Fruit fly (Drosophila melanogaster) whole organism, embryonic: ENCODE results near the gene Atg18b.

Experiments
- Abd-B ChIP-seq: fragments of 200-800 bp; sonication (Bioruptor generic); optimal IDR thresholded peaks from 2 replicates; lab custom pipeline; 2018; ENCODE audit warnings: missing biosample characterization, mild to moderate bottlenecking, missing genetic modification characterization, moderate library complexity
- Aef1 ChIP-seq: fragments of 200-800 bp; sonication (Bioruptor generic); IDR thresholded peaks from 3 replicates; pipeline ENCODE4 v1.3.6; 2022; ENCODE audit warnings: missing biosample characterization, missing genetic modification characterization
- BEAF-32 ChIP-seq: fragments of 200-800 bp; sonication (Bioruptor generic); optimal IDR thresholded peaks from 3 replicates; lab custom pipeline; 2017; ENCODE audit warnings: missing biosample characterization, missing genetic modification characterization, mild to moderate bottlenecking, moderate library complexity, missing genetic modification reagents
- BtbVII ChIP-seq: fragments of 200-800 bp; sonication (Bioruptor generic); optimal IDR thresholded peaks from 3 replicates; lab custom pipeline; 2017; ENCODE audit warnings: missing biosample characterization, mild to moderate bottlenecking, missing genetic modification characterization
- C15 ChIP-seq: fragments of 200-800 bp; sonication (Bioruptor generic); IDR thresholded peaks from 3 replicates; pipeline ENCODE4 v1.3.6; 2022; ENCODE audit warnings: missing biosample characterization, missing genetic modification characterization
- CG10274 ChIP-seq: fragments of 200-800 bp; sonication (Bioruptor generic); optimal IDR thresholded peaks from 3 replicates; lab custom pipeline; 2017; ENCODE audit warnings: missing biosample characterization, mild to moderate bottlenecking, missing genetic modification characterization
- CG10959 ChIP-seq: fragments of 200-800 bp; sonication (Bioruptor generic); IDR thresholded peaks from 2 replicates; pipeline ENCODE4 v1.3.6; 2022; ENCODE audit warnings: missing biosample characterization, missing genetic modification characterization
- CG11085 ChIP-seq: fragments of 200-800 bp; sonication (Bioruptor generic); IDR thresholded peaks from 2 replicates; pipeline ENCODE4 v1.3.6; 2022; ENCODE audit warnings: missing biosample characterization, missing genetic modification characterization
- CG1602 ChIP-seq: fragments of 200-800 bp; sonication (Bioruptor generic); optimal IDR thresholded peaks from 3 replicates; lab custom pipeline; 2016; ENCODE audit warnings: missing biosample characterization, missing genetic modification characterization
- CG16863 ChIP-seq: fragments of 200-800 bp; sonication (Bioruptor generic); optimal IDR thresholded peaks from 3 replicates; lab custom pipeline; 2016; ENCODE audit warnings: missing biosample characterization, missing genetic modification characterization
- CG17612 ChIP-seq: fragments of 200-800 bp; sonication (Bioruptor generic); IDR thresholded peaks from 2 replicates; pipeline ENCODE4 v1.3.6; 2022; ENCODE audit warnings: missing biosample characterization, missing genetic modification characterization
- CG17802 ChIP-seq: fragments of 200-800 bp; sonication (Bioruptor generic); optimal IDR thresholded peaks from 2 replicates; lab custom pipeline; 2018; ENCODE audit warnings: missing biosample characterization, mild to moderate bottlenecking, missing genetic modification characterization, moderate library complexity
- CG2129 ChIP-seq: fragments of 200-800 bp; sonication (Bioruptor generic); IDR thresholded peaks from 2 replicates; pipeline ENCODE4 v1.3.6; 2022; ENCODE audit warnings: missing biosample characterization, missing genetic modification characterization; ENCODE audit not compliant: partially characterized antibody
- CG2199 ChIP-seq: fragments of 200-800 bp; sonication (Bioruptor generic); IDR thresholded peaks from 3 replicates; pipeline ENCODE4 v1.3.6; 2022; ENCODE audit warnings: missing biosample characterization, missing genetic modification characterization
- CG2712 ChIP-seq: fragments of 200-800 bp; optimal IDR thresholded peaks from 3 replicates; lab custom pipeline; 2019; ENCODE audit warnings: missing biosample characterization, mild to moderate bottlenecking, missing genetic modification characterization, moderate library complexity
- CG4424 ChIP-seq: fragments of 200-800 bp; sonication (Bioruptor generic); optimal IDR thresholded peaks from 3 replicates; lab custom pipeline; 2016; ENCODE audit warnings: missing biosample characterization, missing genetic modification characterization
- CG5953 ChIP-seq: fragments of 200-800 bp; sonication (Bioruptor generic); IDR thresholded peaks from 2 replicates; pipeline ENCODE4 v1.3.6; 2022; ENCODE audit warnings: missing biosample characterization, missing genetic modification characterization
- CG6175 ChIP-seq: fragments of 200-800 bp; sonication (Bioruptor generic); IDR thresholded peaks from 3 replicates; pipeline ENCODE4 v1.3.6; 2022; ENCODE audit warnings: missing biosample characterization, missing genetic modification characterization
- CG6689 ChIP-seq: fragments of 200-800 bp; sonication (Bioruptor generic); IDR thresholded peaks from 2 replicates; pipeline ENCODE4 v1.3.6; 2022; ENCODE audit warnings: missing biosample characterization, missing genetic modification characterization
- CG6791 ChIP-seq: fragments of 200-800 bp; sonication (Bioruptor generic); IDR thresholded peaks from 3 replicates; pipeline ENCODE4 v1.3.6; 2022; ENCODE audit warnings: missing biosample characterization, missing genetic modification characterization; ENCODE audit not compliant: partially characterized antibody
- CG7271 ChIP-seq: fragments of 200-800 bp; sonication (Bioruptor generic); optimal IDR thresholded peaks from 2 replicates; lab custom pipeline; 2018; ENCODE audit warnings: missing biosample characterization, mild to moderate bottlenecking, missing genetic modification characterization, moderate library complexity
- CHES-1-like ChIP-seq: fragments of 200-800 bp; sonication (Bioruptor generic); optimal IDR thresholded peaks from 2 replicates; lab custom pipeline; 2016; ENCODE audit warnings: missing biosample characterization, missing genetic modification characterization
- CkIIα-i1 ChIP-seq: fragments of 200-800 bp; sonication (Bioruptor generic); IDR thresholded peaks from 2 replicates; pipeline ENCODE4 v1.3.6; 2022; ENCODE audit warnings: missing biosample characterization, missing genetic modification characterization
- D19A ChIP-seq: fragments of 200-800 bp; optimal IDR thresholded peaks from 3 replicates; lab custom pipeline; 2019; ENCODE audit warnings: missing biosample characterization, mild to moderate bottlenecking, missing genetic modification characterization, moderate library complexity
- Dp ChIP-seq: fragments of 200-800 bp; sonication (Bioruptor generic); optimal IDR thresholded peaks from 2 replicates; lab custom pipeline; 2018; ENCODE audit warnings: missing biosample characterization, mild to moderate bottlenecking, missing genetic modification characterization, moderate library complexity
- E2f2 ChIP-seq: fragments of 200-800 bp; sonication (Bioruptor generic); IDR thresholded peaks from 2 replicates; pipeline ENCODE4 v1.3.6; 2022; ENCODE audit warnings: missing biosample characterization, missing genetic modification characterization
- Fer3 ChIP-seq: fragments of 200-800 bp; sonication (Bioruptor generic); optimal IDR thresholded peaks from 2 replicates; lab custom pipeline; 2018; ENCODE audit warnings: missing biosample characterization, mild to moderate bottlenecking, missing genetic modification characterization, moderate library complexity
- HmgD ChIP-seq: fragments of 200-800 bp; sonication (Bioruptor generic); optimal IDR thresholded peaks from 3 replicates; lab custom pipeline; 2016; ENCODE audit warnings: missing biosample characterization, missing genetic modification characterization
- Lpt ChIP-seq: fragments of >200 bp; optimal IDR thresholded peaks from 2 replicates; lab custom pipeline; 2018; ENCODE audit warnings: missing biosample characterization, missing genetic modification characterization
- MBD-R2 ChIP-seq: fragments of 200-800 bp; sonication (Bioruptor generic); IDR thresholded peaks from 2 replicates; pipeline ENCODE4 v1.3.6; 2022; ENCODE audit warnings: missing biosample characterization, missing genetic modification characterization
- Meics ChIP-seq: fragments of 200-800 bp; sonication (Bioruptor generic); optimal IDR thresholded peaks from 2 replicates; lab custom pipeline; 2017; ENCODE audit warnings: missing biosample characterization, mild to moderate bottlenecking, missing genetic modification characterization
- Sry-β ChIP-seq: fragments of 200-800 bp; sonication (Bioruptor generic); optimal IDR thresholded peaks from 2 replicates; lab custom pipeline; 2018; ENCODE audit warnings: missing biosample characterization, mild to moderate bottlenecking, missing genetic modification characterization, moderate library complexity
- Tbp ChIP-seq: fragments of >200 bp; optimal IDR thresholded peaks from 2 replicates; lab custom pipeline; 2018; ENCODE audit warnings: missing biosample characterization, missing genetic modification characterization
- Vsx1 ChIP-seq: fragments of 200-800 bp; sonication (Bioruptor generic); optimal IDR thresholded peaks from 2 replicates; lab custom pipeline; 2017; ENCODE audit warnings: missing biosample characterization, mild to moderate bottlenecking, missing genetic modification characterization, missing genetic modification reagents
- ac ChIP-seq: fragments of 200-800 bp; sonication (Bioruptor generic); optimal IDR thresholded peaks from 3 replicates; lab custom pipeline; 2017; ENCODE audit warnings: missing biosample characterization, mild to moderate bottlenecking, missing genetic modification characterization
- chn ChIP-seq: fragments of 200-800 bp; sonication (Bioruptor generic); optimal IDR thresholded peaks from 2 replicates; lab custom pipeline; 2016; ENCODE audit warnings: missing biosample characterization, missing genetic modification characterization
- crp ChIP-seq, 2 experiments: fragments of 200-800 bp; sonication (Bioruptor generic); optimal IDR thresholded peaks; 2 replicates in 1 of 2; 3 replicates in 1 of 2; lab custom pipeline; 2017; ENCODE audit warnings: missing biosample characterization in 2 of 2, missing genetic modification characterization in 2 of 2, mild to moderate bottlenecking in 1 of 2, moderate library complexity in 1 of 2
- fd3F ChIP-seq: fragments of 200-800 bp; sonication (Bioruptor generic); optimal IDR thresholded peaks from 2 replicates; lab custom pipeline; 2018; ENCODE audit warnings: missing biosample characterization, mild to moderate bottlenecking, missing genetic modification characterization, moderate library complexity
- gce ChIP-seq: fragments of 200-800 bp; sonication (Bioruptor generic); IDR thresholded peaks from 3 replicates; pipeline ENCODE4 v1.3.6; 2022; ENCODE audit warnings: missing biosample characterization, missing genetic modification characterization
- gem ChIP-seq: fragments of 200-800 bp; sonication (Bioruptor generic); optimal IDR thresholded peaks from 2 replicates; lab custom pipeline; 2019; ENCODE audit warnings: missing biosample characterization, mild to moderate bottlenecking, missing genetic modification characterization, moderate library complexity
- ken ChIP-seq: fragments of 200-800 bp; sonication (Bioruptor generic); IDR thresholded peaks from 3 replicates; pipeline ENCODE4 v1.3.6; 2022; ENCODE audit warnings: missing biosample characterization, missing genetic modification characterization
- mam ChIP-seq: fragments of 200-800 bp; sonication (Bioruptor generic); optimal IDR thresholded peaks from 3 replicates; lab custom pipeline; 2016; ENCODE audit warnings: missing biosample characterization, missing genetic modification characterization
- otp ChIP-seq: fragments of 200-800 bp; sonication (Bioruptor generic); IDR thresholded peaks from 3 replicates; pipeline ENCODE4, ENCODE4 v1.3.6; 2022; ENCODE audit warnings: missing biosample characterization, missing genetic modification characterization
- pan ChIP-seq, 4 experiments: fragments of >200 bp in 3 of 4; fragments of 200-800 bp in 1 of 4; sonication (Bioruptor generic) in 1 of 4; optimal IDR thresholded peaks in 3 of 4; IDR thresholded peaks in 1 of 4; 2 replicates each; pipeline versions ENCODE4 v1.3.6 to Lab custom; 2017 to 2022; ENCODE audit warnings: missing biosample characterization in 2 of 4, missing genetic modification characterization in 2 of 4, mixed read lengths in 1 of 4
- pb ChIP-seq: fragments of 200-800 bp; sonication (Bioruptor generic); optimal IDR thresholded peaks from 3 replicates; lab custom pipeline; 2016; ENCODE audit warnings: missing biosample characterization, missing genetic modification characterization
- pho ChIP-seq: fragments of 200-800 bp; sonication (Bioruptor generic); optimal IDR thresholded peaks from 2 replicates; lab custom pipeline; 2016; ENCODE audit warnings: missing biosample characterization, missing genetic modification characterization
- tup ChIP-seq: fragments of 200-800 bp; sonication (Bioruptor generic); optimal IDR thresholded peaks from 2 replicates; lab custom pipeline; 2016; ENCODE audit warnings: missing biosample characterization, mild to moderate bottlenecking, missing genetic modification characterization, moderate library complexity
- unc-4 ChIP-seq: fragments of 200-800 bp; sonication (Bioruptor generic); IDR thresholded peaks from 2 replicates; pipeline ENCODE4 v1.3.6; 2022; ENCODE audit warnings: missing biosample characterization, missing genetic modification characterization; ENCODE audit not compliant: partially characterized antibody
- vnd ChIP-seq: fragments of 200-800 bp; sonication (Bioruptor generic); IDR thresholded peaks from 3 replicates; pipeline ENCODE4 v1.3.6; 2022; ENCODE audit warnings: missing biosample characterization, missing genetic modification characterization; ENCODE audit not compliant: partially characterized antibody
- zf30C ChIP-seq: fragments of 200-800 bp; sonication (Bioruptor generic); optimal IDR thresholded peaks from 3 replicates; lab custom pipeline; 2018; ENCODE audit warnings: missing biosample characterization, mild to moderate bottlenecking, missing genetic modification characterization

Atg18b gene

dm6 chr2L:21218240-21218911, 2.0 kb downstream of the Atg18b start, which contains the start of gene CG8679 (continued):
- TF ChIP-seq CG6175 (GFP tag; lab: Robert Waterston, UW) (no peak), CG2199 (GFP tag; lab: Robert Waterston, UW) (no peak), Dp (GFP tag; lab: Kevin White, UChicago) (peak; percentile 95), unc-4 (GFP tag; lab: Robert Waterston, UW) (peak; percentile 49), CHES-1-like (GFP tag; lab: Kevin White, UChicago) (peak; percentile 16), gem (tag; lab: Kevin White, UChicago) (no peak), Lpt (GFP tag; lab: Kevin White, UChicago) (no peak), tup (GFP tag; lab: Kevin White, UChicago) (no peak), pan (optimal IDR thresholded peaks at IDR 0.05; lab: Kevin White, UChicago) (no peak), pan (GFP tag; optimal IDR thresholded peaks at IDR 0.05 in 1 of 2, IDR thresholded peaks at IDR 0.05 in 1 of 2) (no peak), Fer3 (tag; lab: Kevin White, UChicago) (no peak), gce (GFP tag; lab: Robert Waterston, UW) (no peak), CG11085 (no peak), CG7271 (tag; lab: Kevin White, UChicago) (no peak), ken (GFP tag; lab: Robert Waterston, UW) (no peak), Abd-B (GFP tag; lab: Kevin White, UChicago) (no peak), CG2129 (GFP tag; lab: Robert Waterston, UW) (no peak), CG1602 (GFP tag; lab: Kevin White, UChicago) (no peak), CG17802 (tag; lab: Kevin White, UChicago) (no peak), pb (GFP tag; lab: Kevin White, UChicago) (no peak), Tbp (no peak), otp (GFP tag; lab: Robert Waterston, UW) (peak; percentile 54; the same call in 1 of the 3 replicates), Meics (no peak), D19A (tag; lab: Kevin White, UChicago) (no peak), CG10959 (GFP tag; lab: Robert Waterston, UW) (no peak), ac (GFP tag; lab: Kevin White, UChicago) (no peak), mam (GFP tag; lab: Kevin White, UChicago) (no peak), crp (GFP tag; optimal IDR thresholded peaks at IDR 0.05; lab: Kevin White, UChicago) (peak in 1 of 2 experiments; percentile 35), HmgD (GFP tag; lab: Kevin White, UChicago) (no peak), CG17612 (GFP tag; lab: Robert Waterston, UW) (no peak), chn (no peak), CkIIα-i1 (GFP tag; lab: Robert Waterston, UW) (no peak), BEAF-32 (GFP tag; lab: Kevin White, UChicago) (peak; percentile 63), CG2712 (peak; percentile 16), CG5953 (GFP tag; lab: Robert Waterston, UW) (no peak), Aef1 (GFP tag; lab: Robert Waterston, UW) (no peak), pho (no peak), C15 (GFP tag; lab: Robert Waterston, UW) (no peak), CG6689 (no peak), MBD-R2 (GFP tag; lab: Robert Waterston, UW) (peak; percentile 80), E2f2 (GFP tag; lab: Robert Waterston, UW) (peak; percentile 97), zf30C (no peak), CG10274 (GFP tag; lab: Kevin White, UChicago) (no peak), Sry-β (GFP tag; lab: Kevin White, UChicago) (peak; percentile 63), CG6791 (GFP tag; lab: Robert Waterston, UW) (no peak), CG4424 (GFP tag; lab: Kevin White, UChicago) (no peak), fd3F (no peak), BtbVII (GFP tag; lab: Kevin White, UChicago) (no peak), CG16863 (GFP tag; lab: Kevin White, UChicago) (no peak), Vsx1 (GFP tag; lab: Kevin White, UChicago) (no peak), vnd (no peak)
